Fruit fly (Drosophila melanogaster): Measurements from ENCODE around the gene mahe.

dm6 chrX:7892539-7892899 is 38.7 kb downstream of the mahe start:
- TF ChIP-seq CG12605 (GFP tag; IDR thresholded peaks at IDR 0.05) (no peak), Ets98B (GFP tag; IDR thresholded peaks at IDR 0.05) (0 out of 2 replicates have a peak, but pooled peaks have one; percentile 7), EcR (GFP tag; optimal IDR thresholded peaks at IDR 0.05) (no peak), CG13204 (GFP tag; optimal IDR thresholded peaks at IDR 0.05) (no peak), CG10348 (GFP tag; IDR thresholded peaks at IDR 0.05) (no peak), CG34367 (tag; optimal IDR thresholded peaks at IDR 0.05) (peak; percentile 33), CG15710 (tag; optimal IDR thresholded peaks at IDR 0.05) (peak; percentile 65), Pif1A (GFP tag; optimal IDR thresholded peaks at IDR 0.05) (peak; percentile 63), Snoo (tag; optimal IDR thresholded peaks at IDR 0.05) (peak; percentile 44), gl (tag; optimal IDR thresholded peaks at IDR 0.05) (no peak), CG8159 (tag; optimal IDR thresholded peaks at IDR 0.05) (peak; percentile 58), CG14655 (GFP tag; optimal IDR thresholded peaks at IDR 0.05) (peak; percentile 77), CG8301 (tag; optimal IDR thresholded peaks at IDR 0.05) (peak; percentile 54)
